Worm (Caenorhabditis elegans) whole organism, L2 larva: ENCODE measurements around the gene C27D8.4.

Experiments
- C34F6.9 ChIP-seq: fragments of 150-350 bp; optimal IDR thresholded peaks from 2 replicates; lab custom pipeline; 2014; ENCODE audit warnings: missing biosample characterization, missing genetic modification characterization
- F13H6.1 ChIP-seq: sonication (generic microtip); optimal IDR thresholded peaks from 2 replicates; lab custom pipeline; 2016; ENCODE audit warnings: missing genetic modification characterization, missing compliant biosample characterization
- Y55F3AM.14 ChIP-seq: fragments of 200-800 bp; sonication (Bioruptor generic); optimal IDR thresholded peaks from 2 replicates; lab custom pipeline; 2018; ENCODE audit warnings: mild to moderate bottlenecking, missing genetic modification characterization, missing compliant biosample characterization
- ZK546.5 ChIP-seq: sonication (generic microtip); optimal IDR thresholded peaks from 2 replicates; lab custom pipeline; 2017; ENCODE audit warnings: missing biosample characterization, missing genetic modification characterization
- alr-1 ChIP-seq: fragments of 150-350 bp; optimal IDR thresholded peaks from 2 replicates; lab custom pipeline; 2014; ENCODE audit warnings: missing biosample characterization, missing genetic modification characterization
- aly-2 ChIP-seq: fragments of 150-350 bp; optimal IDR thresholded peaks from 2 replicates; lab custom pipeline; 2014; ENCODE audit warnings: missing biosample characterization, missing genetic modification characterization
- blmp-1 ChIP-seq: sonication (generic microtip); optimal IDR thresholded peaks from 2 replicates; lab custom pipeline; 2017; ENCODE audit warnings: missing genetic modification characterization, mild to moderate bottlenecking, missing compliant biosample characterization, antibody characterized with exemption, moderate library complexity; ENCODE audit not compliant: insufficient read depth
- ceh-16 ChIP-seq: fragments of 150-350 bp; optimal IDR thresholded peaks from 2 replicates; lab custom pipeline; 2014; ENCODE audit warnings: missing biosample characterization, missing genetic modification characterization
- ceh-82 ChIP-seq: fragments of 150-350 bp; optimal IDR thresholded peaks from 2 replicates; lab custom pipeline; 2014; ENCODE audit warnings: missing biosample characterization, missing genetic modification characterization
- crh-2 ChIP-seq: sonication (generic microtip); optimal IDR thresholded peaks from 2 replicates; lab custom pipeline; 2017; ENCODE audit warnings: missing biosample characterization, missing genetic modification characterization
- dmd-4 ChIP-seq: sonication (generic microtip); optimal IDR thresholded peaks from 2 replicates; lab custom pipeline; 2017; ENCODE audit warnings: missing biosample characterization, missing genetic modification characterization
- egl-27 ChIP-seq: sonication (generic microtip); optimal IDR thresholded peaks from 3 replicates; lab custom pipeline; 2017; ENCODE audit warnings: missing biosample characterization, missing genetic modification reagents, missing genetic modification characterization
- elt-1 ChIP-seq: fragments of 150-350 bp; optimal IDR thresholded peaks from 2 replicates; lab custom pipeline; 2014; ENCODE audit warnings: missing biosample characterization, missing genetic modification characterization
- elt-3 ChIP-seq: sonication (generic microtip); optimal IDR thresholded peaks from 2 replicates; lab custom pipeline; 2017; ENCODE audit warnings: missing biosample characterization, missing genetic modification characterization
- fos-1 ChIP-seq: fragments of 150-350 bp; optimal IDR thresholded peaks from 2 replicates; lab custom pipeline; 2014; ENCODE audit warnings: missing biosample characterization, missing genetic modification characterization
- gmeb-1 ChIP-seq: fragments of 150-350 bp; optimal IDR thresholded peaks from 2 replicates; lab custom pipeline; 2014; ENCODE audit warnings: missing biosample characterization, missing genetic modification characterization
- lin-11 ChIP-seq: fragments of 150-350 bp; sonication (generic microtip); optimal IDR thresholded peaks from 2 replicates; lab custom pipeline; 2014; ENCODE audit warnings: missing biosample characterization, missing genetic modification characterization, inconsistent platforms, mixed read lengths
- mab-5 ChIP-seq: fragments of 150-350 bp; optimal IDR thresholded peaks from 2 replicates; lab custom pipeline; 2014; ENCODE audit warnings: missing biosample characterization, missing genetic modification characterization
- mbf-1 ChIP-seq: sonication (generic microtip); optimal IDR thresholded peaks from 2 replicates; lab custom pipeline; 2017; ENCODE audit warnings: missing biosample characterization, missing genetic modification characterization
- mdl-1 ChIP-seq, 2 experiments: fragments of 150-350 bp in 1 of 2; sonication (generic microtip) in 1 of 2; optimal IDR thresholded peaks; 2 replicates each; lab custom pipeline; 2017; ENCODE audit warnings: missing biosample characterization in 2 of 2, missing genetic modification characterization in 2 of 2
- nhr-10 ChIP-seq: sonication (generic microtip); optimal IDR thresholded peaks from 2 replicates; lab custom pipeline; 2017; ENCODE audit warnings: missing biosample characterization, missing genetic modification characterization
- nhr-11 ChIP-seq: fragments of 150-350 bp; optimal IDR thresholded peaks from 2 replicates; lab custom pipeline; 2014; ENCODE audit warnings: missing biosample characterization, missing genetic modification characterization
- nhr-12 ChIP-seq: fragments of 150-350 bp; optimal IDR thresholded peaks from 2 replicates; lab custom pipeline; 2014; ENCODE audit warnings: missing biosample characterization, missing genetic modification characterization
- nhr-21 ChIP-seq: fragments of 150-350 bp; optimal IDR thresholded peaks from 2 replicates; lab custom pipeline; 2014; ENCODE audit warnings: missing biosample characterization, missing genetic modification characterization
- nhr-23 ChIP-seq: fragments of 150-350 bp; optimal IDR thresholded peaks from 2 replicates; lab custom pipeline; 2014; ENCODE audit warnings: missing biosample characterization, missing genetic modification reagents, missing genetic modification characterization
- nhr-237 ChIP-seq: fragments of 150-350 bp; optimal IDR thresholded peaks from 2 replicates; lab custom pipeline; 2014; ENCODE audit warnings: missing biosample characterization, missing genetic modification characterization
- nhr-25 ChIP-seq: fragments of 150-350 bp; sonication (generic microtip); optimal IDR thresholded peaks from 3 replicates; lab custom pipeline; 2014; ENCODE audit warnings: missing biosample characterization, missing genetic modification characterization
- nhr-6 ChIP-seq: fragments of 150-350 bp; optimal IDR thresholded peaks from 2 replicates; lab custom pipeline; 2014; ENCODE audit warnings: missing biosample characterization, missing genetic modification characterization
- nhr-77 ChIP-seq: fragments of 150-350 bp; optimal IDR thresholded peaks from 2 replicates; lab custom pipeline; 2014; ENCODE audit warnings: missing biosample characterization, missing genetic modification characterization
- peb-1 ChIP-seq: fragments of 150-350 bp; optimal IDR thresholded peaks from 2 replicates; lab custom pipeline; 2014; ENCODE audit warnings: missing biosample characterization, missing genetic modification characterization
- sem-4 ChIP-seq: fragments of 150-350 bp; optimal IDR thresholded peaks from 2 replicates; lab custom pipeline; 2014; ENCODE audit warnings: missing biosample characterization, missing genetic modification reagents, missing genetic modification characterization
- skn-1 ChIP-seq: sonication (generic microtip); optimal IDR thresholded peaks from 2 replicates; lab custom pipeline; 2017; ENCODE audit warnings: missing biosample characterization, missing genetic modification characterization
- sma-3 ChIP-seq: sonication (generic microtip); optimal IDR thresholded peaks from 2 replicates; lab custom pipeline; 2016; ENCODE audit warnings: missing genetic modification reagents, missing genetic modification characterization, missing compliant biosample characterization
- sma-9 ChIP-seq, 2 experiments: fragments of 150-350 bp in 1 of 2; sonication (generic microtip) in 1 of 2; optimal IDR thresholded peaks; 2 replicates each; lab custom pipeline; 2014 to 2016; ENCODE audit warnings: missing genetic modification characterization in 2 of 2, mild to moderate bottlenecking in 1 of 2, missing biosample characterization in 1 of 2, missing compliant biosample characterization in 1 of 2, missing genetic modification reagents in 1 of 2, moderate library complexity in 1 of 2
- snpc-4 ChIP-seq: fragments of 150-350 bp; optimal IDR thresholded peaks from 2 replicates; lab custom pipeline; 2014; ENCODE audit warnings: missing biosample characterization, missing genetic modification characterization
- unc-39 ChIP-seq: fragments of 150-350 bp; optimal IDR thresholded peaks from 2 replicates; lab custom pipeline; 2014; ENCODE audit warnings: missing biosample characterization, missing genetic modification characterization
- unc-55 ChIP-seq: fragments of 150-350 bp; sonication (generic microtip); optimal IDR thresholded peaks from 3 replicates; lab custom pipeline; 2014; ENCODE audit warnings: missing biosample characterization, missing genetic modification reagents, missing genetic modification characterization
- zag-1 ChIP-seq: fragments of 150-350 bp; optimal IDR thresholded peaks from 2 replicates; lab custom pipeline; 2014; ENCODE audit warnings: missing biosample characterization, missing genetic modification characterization
- ztf-1 ChIP-seq: fragments of 200-800 bp; sonication (Bioruptor generic); conservative IDR thresholded peaks from 2 replicates; pipeline ENCODE4 v1.3.6; 2022; ENCODE audit warnings: missing genetic modification characterization, missing compliant biosample characterization

The C27D8.4 gene

DNA sequence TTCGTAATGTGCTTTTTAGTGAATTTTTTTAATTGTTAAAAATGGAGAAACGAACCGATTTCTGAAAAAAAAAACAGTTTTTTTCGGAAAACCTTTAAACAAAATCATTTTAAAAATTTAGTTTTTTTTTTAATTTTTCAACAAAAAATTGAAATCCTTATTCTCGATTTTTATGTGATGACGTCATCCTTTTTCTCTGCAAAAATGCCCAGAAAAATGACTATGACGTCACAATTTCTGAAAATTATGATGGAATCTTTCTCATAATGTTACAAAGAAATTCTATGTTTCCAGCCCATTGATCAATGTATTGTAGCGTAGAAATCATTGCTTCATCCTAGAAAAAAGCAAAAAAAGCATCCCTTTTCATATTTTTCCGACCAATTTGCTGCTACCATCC lies 14.6 kb upstream of the C27D8.4 start:
- TF ChIP-seq aly-2 (tag; lab: Kevin White, UChicago), result no peak
- TF ChIP-seq nhr-6, result no peak
- TF ChIP-seq ceh-82 (tag; lab: Kevin White, UChicago), result no peak

DNA sequence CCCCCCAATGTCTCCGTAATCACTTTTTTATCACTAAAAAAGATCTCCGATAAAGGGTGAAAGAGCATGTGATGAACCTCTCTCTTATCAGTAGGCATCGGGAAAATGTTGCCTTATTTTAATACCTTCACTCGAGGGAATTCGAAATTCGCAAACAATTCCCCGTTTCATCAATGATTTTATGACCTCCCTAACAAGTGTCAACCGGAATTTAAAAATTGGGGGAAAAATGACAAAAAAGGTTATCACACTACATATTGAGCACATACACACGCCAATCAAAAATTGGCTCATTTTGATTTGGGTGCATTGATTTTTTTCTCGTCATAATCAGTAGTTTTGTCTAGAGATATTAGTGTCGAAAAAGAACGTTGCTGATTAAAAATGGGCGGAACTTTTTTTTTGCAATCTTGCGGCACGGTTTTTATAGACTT lies 14.2 kb upstream of the C27D8.4 start:
- no peak for TF ChIP-seq nhr-10 (tag; lab: Kevin White, UChicago)
- TF ChIP-seq nhr-12 (tag; lab: Kevin White, UChicago), result no peak
- no peak for TF ChIP-seq sem-4
- no peak for TF ChIP-seq alr-1
- TF ChIP-seq egl-27 (tag; lab: Kevin White, UChicago), result peak; percentile 7
- no peak for TF ChIP-seq ztf-1 (GFP tag; lab: Robert Waterston, UW)
- TF ChIP-seq sma-9 (GFP tag; optimal IDR thresholded peaks at IDR 0.05; lab: Kevin White, UChicago), result peak; percentile 33
- TF ChIP-seq sma-9 (tag; optimal IDR thresholded peaks at IDR 0.05; lab: Kevin White, UChicago), result no peak
- no peak for TF ChIP-seq blmp-1 (tag; lab: Kevin White, UChicago)
- no peak for TF ChIP-seq unc-55 (GFP tag; lab: Kevin White, UChicago)
- TF ChIP-seq mab-5, result no peak
- TF ChIP-seq crh-2 (tag; lab: Kevin White, UChicago), result peak; percentile 4
- no peak for TF ChIP-seq sma-3 (GFP tag; lab: Kevin White, UChicago)
- peak; percentile 94 for TF ChIP-seq fos-1 (tag; lab: Kevin White, UChicago)
- no peak for TF ChIP-seq ceh-16 (tag; lab: Kevin White, UChicago)
- TF ChIP-seq C34F6.9 (tag; lab: Kevin White, UChicago), result no peak
- no peak for TF ChIP-seq F13H6.1 (tag; lab: Kevin White, UChicago)
- TF ChIP-seq, all 48 proteins: peak for 4

DNA sequence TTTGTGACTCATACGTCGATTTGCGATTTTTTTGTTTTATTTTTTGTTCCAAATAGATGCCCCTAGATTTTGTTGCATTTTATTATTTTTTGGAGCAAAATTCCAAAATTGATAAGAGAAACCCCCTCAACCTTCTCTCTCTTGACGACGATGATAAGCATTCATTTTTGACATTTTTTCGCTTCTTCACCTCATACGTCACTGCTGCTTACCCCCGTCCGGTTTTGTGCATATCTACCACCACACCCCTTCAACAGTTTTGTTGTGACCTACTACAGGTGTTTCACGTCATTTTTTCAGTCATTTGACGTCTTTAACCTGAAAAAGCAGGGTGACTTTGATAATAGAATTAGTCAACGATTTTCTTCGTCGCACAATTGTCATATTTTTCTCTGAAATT lies 5.0 kb upstream of the C27D8.4 start:
- TF ChIP-seq fos-1 (tag; lab: Kevin White, UChicago) (peak; percentile 79), gmeb-1 (peak; percentile 24), F13H6.1 (tag; lab: Kevin White, UChicago) (peak; percentile 23), skn-1 (tag; lab: Kevin White, UChicago) (no peak)
- TF ChIP-seq, all 48 proteins: peak for 3

DNA sequence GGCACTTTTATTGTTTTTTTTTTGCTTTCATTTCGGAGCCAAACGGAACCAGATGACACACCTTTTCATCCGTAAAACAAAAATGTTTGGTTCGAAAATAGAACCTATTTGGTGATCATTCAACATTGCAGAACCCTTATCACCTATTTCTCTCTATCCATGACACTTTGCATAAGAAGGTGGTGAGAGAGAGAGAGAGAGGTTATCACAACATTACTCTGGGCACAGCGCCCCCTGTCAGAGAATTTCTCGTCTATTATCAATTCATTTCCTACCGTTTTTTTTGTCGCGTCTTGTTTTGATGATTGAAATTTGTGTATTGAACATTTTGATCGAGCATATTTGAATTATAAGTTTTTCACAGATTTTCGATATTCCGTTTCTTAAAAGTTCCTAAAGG lies 3.7 kb upstream of the C27D8.4 start:
- TF ChIP-seq elt-1 (tag; lab: Kevin White, UChicago) (no peak), fos-1 (tag; lab: Kevin White, UChicago) (peak; percentile 75), elt-3 (tag; lab: Kevin White, UChicago) (no peak)

DNA sequence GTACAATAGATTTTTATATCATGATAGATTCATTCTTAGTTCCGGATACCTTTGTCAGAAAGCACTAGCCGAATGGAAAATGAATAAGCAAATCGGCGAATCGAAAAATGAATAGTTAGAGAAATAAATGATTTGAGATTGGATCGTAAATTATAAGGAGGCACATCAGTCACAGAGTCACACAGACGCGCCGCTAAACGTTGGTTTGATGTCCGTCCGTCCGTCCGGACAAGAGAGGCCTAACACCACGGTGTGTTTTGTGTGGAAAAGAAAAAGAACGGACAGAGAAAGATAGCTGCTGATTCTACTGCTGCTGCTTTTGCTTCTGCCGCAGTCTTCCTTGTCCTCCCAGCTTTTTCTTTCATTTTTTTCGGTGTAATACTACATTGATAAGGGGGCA lies 3.0 kb upstream of the C27D8.4 start:
- peak; percentile 15 for TF ChIP-seq fos-1 (tag; lab: Kevin White, UChicago)
- no peak for TF ChIP-seq ceh-16 (tag; lab: Kevin White, UChicago)

DNA sequence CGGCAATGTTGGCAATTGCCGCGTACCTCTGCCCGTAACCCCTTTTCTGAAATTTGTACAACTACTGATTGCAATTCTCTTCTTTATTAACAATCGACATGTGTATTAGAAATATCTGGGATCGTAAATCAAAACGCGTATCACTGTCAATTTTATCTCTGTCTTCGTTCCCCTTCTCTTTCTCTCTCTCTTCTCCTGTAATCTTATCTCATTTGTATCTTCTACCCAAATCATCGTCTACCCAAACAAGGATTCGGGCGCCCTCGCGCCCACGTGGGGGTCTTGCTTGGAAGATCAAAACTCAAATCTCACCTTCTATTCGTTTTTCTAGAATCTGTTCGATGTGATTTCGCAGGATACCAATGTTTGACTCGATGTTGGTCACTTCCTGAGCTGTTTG lies 7.1 kb downstream of the C27D8.4 start, which contains the start of gene C27D8.2:
Gene C27D8.2 (plus strand): TSS at position 222 of the 400 bp plus-strand sequence.
- TF ChIP-seq C34F6.9 (tag; lab: Kevin White, UChicago) (no peak), unc-55 (GFP tag; lab: Kevin White, UChicago) (no peak), elt-1 (tag; lab: Kevin White, UChicago) (no peak), ZK546.5 (tag; lab: Kevin White, UChicago) (no peak), unc-39 (tag; lab: Kevin White, UChicago) (no peak), blmp-1 (tag; lab: Kevin White, UChicago) (peak; percentile 12), ceh-82 (tag; lab: Kevin White, UChicago) (no peak), nhr-10 (tag; lab: Kevin White, UChicago) (no peak), nhr-23 (no peak), dmd-4 (tag; lab: Kevin White, UChicago) (no peak), sma-3 (GFP tag; lab: Kevin White, UChicago) (no peak), mab-5 (no peak), aly-2 (tag; lab: Kevin White, UChicago) (no peak), Y55F3AM.14 (GFP tag; lab: Kevin White, UChicago) (no peak), nhr-6 (no peak), fos-1 (tag; lab: Kevin White, UChicago) (peak; percentile 7), nhr-11 (tag; lab: Kevin White, UChicago) (no peak), snpc-4 (tag; lab: Kevin White, UChicago) (no peak), peb-1 (no peak), sma-9 (GFP tag; optimal IDR thresholded peaks at IDR 0.05; lab: Kevin White, UChicago) (peak; percentile 56), sma-9 (tag; optimal IDR thresholded peaks at IDR 0.05; lab: Kevin White, UChicago) (no peak), mdl-1 (tag; optimal IDR thresholded peaks at IDR 0.05; lab: Kevin White, UChicago) (peak in 1 of 2 experiments; percentile 45), zag-1 (tag; lab: Kevin White, UChicago) (no peak), nhr-237 (tag; lab: Kevin White, UChicago) (no peak), crh-2 (tag; lab: Kevin White, UChicago) (no peak), lin-11 (tag; lab: Kevin White, UChicago) (no peak), ztf-1 (GFP tag; lab: Robert Waterston, UW) (no peak), skn-1 (tag; lab: Kevin White, UChicago) (no peak), nhr-77 (tag; lab: Kevin White, UChicago) (no peak), nhr-25 (tag; lab: Kevin White, UChicago) (no peak), ceh-16 (tag; lab: Kevin White, UChicago) (no peak), nhr-21 (peak; percentile 75), mbf-1 (tag; lab: Kevin White, UChicago) (no peak)
